Worm (Caenorhabditis elegans) whole organism, L4 larva: ENCODE measurements around the gene pph-1.

ENCODE experiments used
- daf-12 ChIP-seq: fragments of 150-350 bp; optimal IDR thresholded peaks from 2 replicates; lab custom pipeline; 2014; ENCODE audit warnings: missing biosample characterization, missing genetic modification reagents, missing genetic modification characterization
- lin-15B ChIP-seq: fragments of 150-350 bp; sonication (generic microtip); optimal IDR thresholded peaks from 3 replicates; lab custom pipeline; 2014; ENCODE audit warnings: missing biosample characterization, missing genetic modification characterization
- mep-1 ChIP-seq: fragments of 150-350 bp; sonication (generic microtip); optimal IDR thresholded peaks from 3 replicates; lab custom pipeline; 2014; ENCODE audit warnings: missing biosample characterization, missing genetic modification characterization
- pha-4 ChIP-seq, 2 experiments: fragments of 150-350 bp in 1 of 2; fragments of 200-800 bp in 1 of 2; sonication (Bioruptor generic) in 1 of 2; IDR thresholded peaks in 1 of 2; optimal IDR thresholded peaks in 1 of 2; 2 replicates each; pipeline versions ENCODE4 v1.3.6 to Lab custom; 2014 to 2022; ENCODE audit warnings: missing genetic modification characterization in 2 of 2, missing genetic modification reagents in 2 of 2, missing biosample characterization in 1 of 2, missing compliant biosample characterization in 1 of 2
- zip-2 ChIP-seq: fragments of 150-350 bp; optimal IDR thresholded peaks from 2 replicates; lab custom pipeline; 2014; ENCODE audit warnings: missing biosample characterization, missing genetic modification characterization

- TF ChIP-seq lin-15B = no peak
- TF ChIP-seq zip-2 (tag; lab: Kevin White, UChicago) = no peak
- no peak for TF ChIP-seq pha-4 (GFP tag; IDR thresholded peaks at IDR 0.05; lab: Robert Waterston, UW)
- no peak for TF ChIP-seq pha-4 (tag; optimal IDR thresholded peaks at IDR 0.05; lab: Kevin White, UChicago)
- no peak for TF ChIP-seq mep-1 (tag; lab: Kevin White, UChicago)
- no peak for TF ChIP-seq daf-12
These were observed 18.0 kb downstream of the pph-1 start for ce11 chrV:10720303-10720847.
